Worm (Caenorhabditis elegans): ENCODE measurements around the gene byn-1.

DNA sequence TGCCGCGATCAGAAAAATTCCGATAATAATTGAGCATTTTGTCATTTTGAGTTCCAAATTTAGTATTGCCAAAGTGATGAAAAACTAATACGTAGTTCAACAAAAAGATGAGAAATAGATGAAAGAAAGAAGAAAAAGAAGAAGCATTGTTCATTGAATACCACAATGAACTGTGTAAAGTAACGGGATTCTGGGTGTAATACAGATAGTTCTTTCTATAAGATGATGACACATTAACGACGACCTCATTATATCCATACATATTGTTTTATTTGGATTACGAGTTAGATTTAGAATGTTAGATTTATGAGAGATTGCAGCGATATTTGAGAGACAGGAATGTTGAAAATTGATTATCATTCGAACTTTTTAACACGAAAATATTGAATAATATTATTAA lies 40.2 kb upstream of the byn-1 start, which contains the start of gene K04C2.5:
- no peak for TF ChIP-seq unc-62 (GFP tag; optimal IDR thresholded peaks at IDR 0.05)
- TF ChIP-seq ama-1 (optimal IDR thresholded peaks at IDR 0.05), result no peak
- no peak for TF ChIP-seq mep-1 (tag; optimal IDR thresholded peaks at IDR 0.05)
- no peak for TF ChIP-seq mdl-1 (tag; optimal IDR thresholded peaks at IDR 0.05)
- TF ChIP-seq nhr-28 (tag; optimal IDR thresholded peaks at IDR 0.05), result no peak
- no peak for TF ChIP-seq alr-1 (tag; optimal IDR thresholded peaks at IDR 0.05; ENCODE audit: borderline replicate concordance)
- no peak for TF ChIP-seq nhr-237 (tag; optimal IDR thresholded peaks at IDR 0.05)
- TF ChIP-seq elt-3 (tag; optimal IDR thresholded peaks at IDR 0.05), result no peak
- TF ChIP-seq unc-86 (tag; optimal IDR thresholded peaks at IDR 0.05), result no peak
- no peak for TF ChIP-seq lin-35 (GFP tag; optimal IDR thresholded peaks at IDR 0.05)
- TF ChIP-seq elt-2 (tag; optimal IDR thresholded peaks at IDR 0.05), result no peak
- TF ChIP-seq fos-1 (tag; optimal IDR thresholded peaks at IDR 0.05), result no peak
- TF ChIP-seq sptf-1 (tag; optimal IDR thresholded peaks at IDR 0.05), result no peak
- TF ChIP-seq lin-13 (GFP tag; optimal IDR thresholded peaks at IDR 0.05), result no peak

Data from whole organism, L1 larva.